Comparison of ENCODE assay signal across 5 fruit fly cellular contexts in the genomic region with DNA sequence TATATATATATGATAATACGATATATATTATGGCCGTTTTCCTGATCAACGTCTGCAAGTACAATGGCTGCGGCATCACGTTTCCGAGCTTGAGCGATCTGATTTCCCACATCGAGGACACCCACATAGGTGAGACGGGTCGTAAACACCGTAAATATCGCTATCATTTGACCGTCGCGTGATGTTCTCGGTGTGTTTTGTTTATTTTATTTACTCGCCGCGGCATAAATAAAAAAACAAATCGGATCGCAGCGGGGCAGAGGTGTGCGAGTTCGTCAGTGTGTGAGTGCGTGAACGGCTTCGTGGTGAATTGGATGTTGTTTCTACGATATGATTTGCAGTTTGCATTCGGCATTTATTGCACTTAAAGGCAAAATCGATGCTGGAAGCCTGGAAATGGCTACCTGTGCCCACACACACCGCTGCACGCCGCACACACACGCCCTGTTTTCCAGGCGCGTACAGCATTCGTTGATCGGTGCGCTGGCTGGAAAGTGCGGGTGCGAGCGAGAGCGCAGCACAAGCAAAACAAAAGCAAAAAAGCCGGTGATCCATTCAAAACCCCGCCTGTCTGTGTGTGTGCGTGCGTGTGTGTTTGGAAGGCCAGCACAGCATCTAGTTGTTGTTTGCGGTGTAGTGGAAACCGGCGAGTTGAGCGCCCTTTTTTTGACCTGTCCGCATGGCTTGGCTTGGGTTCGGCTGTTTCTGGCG.
TF ChIP-seq lines count a peak whose summit lies in the region.

No protein-coding gene starts in this region.

TF ChIP-seq in whole organism, adult, 20 proteins besides CTCF, POLR2A, EP300 and RAD21 (continued from another document):
- TF ChIP-seq CG7045 (GFP tag; optimal IDR thresholded peaks at IDR 0.05; lab: Kevin White, UChicago) = no peak
- no peak for TF ChIP-seq CG7101 (tag; optimal IDR thresholded peaks at IDR 0.05; lab: Kevin White, UChicago)
- peak; percentile 59 for TF ChIP-seq tj (GFP tag; optimal IDR thresholded peaks at IDR 0.05; lab: Kevin White, UChicago)
TF ChIP-seq in whole organism, adult: peak in this region for 10.

TF ChIP-seq in whole organism, embryonic, 481 proteins besides CTCF, POLR2A, EP300 and RAD21 (continued from another document and continues in another):
- TF ChIP-seq zf30C (GFP tag; optimal IDR thresholded peaks at IDR 0.05; lab: Kevin White, UChicago) (peak; percentile 83), gcm2 (GFP tag; optimal IDR thresholded peaks at IDR 0.05; lab: Kevin White, UChicago) (no peak), CG4328 (GFP tag; optimal IDR thresholded peaks at IDR 0.05; lab: Kevin White, UChicago) (peak; percentile 39), Med (GFP tag; lab: Kevin White, UChicago) (peak; percentile 48), CG12769 (tag; optimal IDR thresholded peaks at IDR 0.05; lab: Kevin White, UChicago) (peak; percentile 26), D19A (tag; optimal IDR thresholded peaks at IDR 0.05; lab: Kevin White, UChicago) (no peak), C15 (GFP tag; IDR thresholded peaks at IDR 0.05; lab: Robert Waterston, UW) (no peak), CG3163 (GFP tag; optimal IDR thresholded peaks at IDR 0.05; lab: Kevin White, UChicago) (no peak), cad (GFP tag; optimal IDR thresholded peaks at IDR 0.05; lab: Kevin White, UChicago) (peak; percentile 65), CG34422 (GFP tag; IDR thresholded peaks at IDR 0.05; lab: Robert Waterston, UW) (no peak), CG13296 (GFP tag; optimal IDR thresholded peaks at IDR 0.05; lab: Kevin White, UChicago) (peak; percentile 34), CG10543 (GFP tag; optimal IDR thresholded peaks at IDR 0.05; lab: Kevin White, UChicago) (peak; percentile 63), z (GFP tag; IDR thresholded peaks at IDR 0.05; lab: Robert Waterston, UW) (no peak), CG15479 (GFP tag; optimal IDR thresholded peaks at IDR 0.05; lab: Kevin White, UChicago) (peak; percentile 43), sqz (GFP tag; optimal IDR thresholded peaks at IDR 0.05; lab: Kevin White, UChicago) (peak; percentile 65), CG12236 (GFP tag; optimal IDR thresholded peaks at IDR 0.05; lab: Kevin White, UChicago) (no peak), zen (tag; optimal IDR thresholded peaks at IDR 0.05; lab: Kevin White, UChicago) (peak; percentile 3), CG12155 (GFP tag; optimal IDR thresholded peaks at IDR 0.05; lab: Kevin White, UChicago) (peak; percentile 88), gsb-n (tag; optimal IDR thresholded peaks at IDR 0.05; lab: Kevin White, UChicago) (no peak), sug (tag; optimal IDR thresholded peaks at IDR 0.05; lab: Kevin White, UChicago) (peak; percentile 5), cg (GFP tag; optimal IDR thresholded peaks at IDR 0.05; lab: Kevin White, UChicago) (peak; percentile 95), wek (GFP tag; optimal IDR thresholded peaks at IDR 0.05; lab: Kevin White, UChicago) (peak; percentile 20), ash1 (GFP tag; optimal IDR thresholded peaks at IDR 0.05; lab: Kevin White, UChicago) (no peak), cwo (GFP tag; optimal IDR thresholded peaks at IDR 0.05; lab: Kevin White, UChicago) (peak; percentile 73), corto (GFP tag; optimal IDR thresholded peaks at IDR 0.05; lab: Kevin White, UChicago) (peak; percentile 38), Nf-YB (GFP tag; optimal IDR thresholded peaks at IDR 0.05; lab: Kevin White, UChicago) (peak; percentile 32), BtbVII (GFP tag; optimal IDR thresholded peaks at IDR 0.05; lab: Kevin White, UChicago) (peak; percentile 8), CG2678 (tag; optimal IDR thresholded peaks at IDR 0.05; lab: Kevin White, UChicago) (peak; percentile 4), CG8478 (optimal IDR thresholded peaks at IDR 0.05; lab: Kevin White, UChicago) (peak; percentile 56), chinmo (GFP tag; IDR thresholded peaks at IDR 0.05; lab: Robert Waterston, UW; ENCODE audit: partially characterized antibody) (no peak)

TF ChIP-seq in whole organism, prepupa, 60 proteins besides CTCF, POLR2A, EP300 and RAD21 (continued from another document and continues in another):
- TF ChIP-seq CG4318 (GFP tag; optimal IDR thresholded peaks at IDR 0.05; lab: Kevin White, UChicago) = no peak
- peak; percentile 62 for TF ChIP-seq CG3032 (tag; optimal IDR thresholded peaks at IDR 0.05; lab: Kevin White, UChicago)
- TF ChIP-seq CG11762 (GFP tag; optimal IDR thresholded peaks at IDR 0.05; lab: Kevin White, UChicago; ENCODE audit: insufficient read depth) = peak; percentile 33
- peak; percentile 44 for TF ChIP-seq pdm3 (GFP tag; optimal IDR thresholded peaks at IDR 0.05; lab: Kevin White, UChicago)
- TF ChIP-seq ss (GFP tag; optimal IDR thresholded peaks at IDR 0.05; lab: Kevin White, UChicago) = peak; percentile 88 to 92
- TF ChIP-seq Sox102F (GFP tag; optimal IDR thresholded peaks at IDR 0.05; lab: Kevin White, UChicago) = peak; percentile 53
- peak; percentile 71 for TF ChIP-seq Ets96B (tag; optimal IDR thresholded peaks at IDR 0.05; lab: Kevin White, UChicago)
- TF ChIP-seq CG10669 (GFP tag; optimal IDR thresholded peaks at IDR 0.05; lab: Kevin White, UChicago) = peak; percentile 75
- TF ChIP-seq Blimp-1 (GFP tag; optimal IDR thresholded peaks at IDR 0.05; lab: Kevin White, UChicago) = peak; percentile 37
- TF ChIP-seq Hr38 (GFP tag; optimal IDR thresholded peaks at IDR 0.05; lab: Kevin White, UChicago) = no peak
- no peak for TF ChIP-seq CG31627 (GFP tag; optimal IDR thresholded peaks at IDR 0.05; lab: Kevin White, UChicago)
- peak; percentile 25 for TF ChIP-seq CG6792 (GFP tag; optimal IDR thresholded peaks at IDR 0.05; lab: Kevin White, UChicago)
- TF ChIP-seq CG34406 (GFP tag; optimal IDR thresholded peaks at IDR 0.05; lab: Kevin White, UChicago) = peak; percentile 41
- no peak for TF ChIP-seq vri (GFP tag; optimal IDR thresholded peaks at IDR 0.05; lab: Kevin White, UChicago)
- no peak for TF ChIP-seq OdsH (GFP tag; optimal IDR thresholded peaks at IDR 0.05; lab: Kevin White, UChicago)
- TF ChIP-seq Gug (GFP tag; IDR thresholded peaks at IDR 0.05; lab: Robert Waterston, UW) = no peak
- peak; percentile 84 for TF ChIP-seq fkh (GFP tag; optimal IDR thresholded peaks at IDR 0.05; lab: Kevin White, UChicago)
- no peak for TF ChIP-seq lz (GFP tag; optimal IDR thresholded peaks at IDR 0.05; lab: Kevin White, UChicago)
- TF ChIP-seq CG6163 (GFP tag; IDR thresholded peaks at IDR 0.05; lab: Robert Waterston, UW) = no peak
- TF ChIP-seq Lpt (GFP tag; optimal IDR thresholded peaks at IDR 0.05; lab: Kevin White, UChicago) = peak; percentile 52
- TF ChIP-seq CG11294 (GFP tag; IDR thresholded peaks at IDR 0.05; lab: Robert Waterston, UW) = no peak
- peak; percentile 26 for TF ChIP-seq CG8319 (GFP tag; optimal IDR thresholded peaks at IDR 0.05; lab: Kevin White, UChicago)
- TF ChIP-seq Eip78C (GFP tag; lab: Kevin White, UChicago) = peak; percentile 68
- peak; percentile 29 for TF ChIP-seq CG7368 (GFP tag; optimal IDR thresholded peaks at IDR 0.05; lab: Kevin White, UChicago)
- TF ChIP-seq topi (GFP tag; optimal IDR thresholded peaks at IDR 0.05; lab: Kevin White, UChicago) = no peak
- no peak for TF ChIP-seq cyc (GFP tag; optimal IDR thresholded peaks at IDR 0.05; lab: Kevin White, UChicago)
- TF ChIP-seq Sox15 (GFP tag; optimal IDR thresholded peaks at IDR 0.05; lab: Kevin White, UChicago) = no peak
- TF ChIP-seq CG3919 (GFP tag; optimal IDR thresholded peaks at IDR 0.05; lab: Kevin White, UChicago) = peak; percentile 29
- no peak for TF ChIP-seq Smox (GFP tag; optimal IDR thresholded peaks at IDR 0.05; lab: Kevin White, UChicago)
- TF ChIP-seq net (GFP tag; optimal IDR thresholded peaks at IDR 0.05; lab: Kevin White, UChicago) = peak; percentile 71
- peak; percentile 83 for TF ChIP-seq CG6808 (GFP tag; optimal IDR thresholded peaks at IDR 0.05; lab: Kevin White, UChicago)
- peak; percentile 54 for TF ChIP-seq CG6854 (GFP tag; optimal IDR thresholded peaks at IDR 0.05; lab: Kevin White, UChicago)

TF ChIP-seq in whole organism, pupa, 21 proteins besides CTCF, POLR2A, EP300 and RAD21 (continued from another document):
- TF ChIP-seq CG13204 (GFP tag; optimal IDR thresholded peaks at IDR 0.05; lab: Kevin White, UChicago) (peak; percentile 90), EcR (GFP tag; optimal IDR thresholded peaks at IDR 0.05; lab: Kevin White, UChicago) (peak; percentile 88)

TF ChIP-seq in whole organism, wandering third instar larva, 38 proteins besides CTCF, POLR2A, EP300 and RAD21 (continued from another document):
- TF ChIP-seq dl (GFP tag; optimal IDR thresholded peaks at IDR 0.05; lab: Kevin White, UChicago; ENCODE audit: insufficient read depth in 1 of 2, partially characterized antibody in 2 of 2) (no peak), sv (GFP tag; optimal IDR thresholded peaks at IDR 0.05; lab: Kevin White, UChicago) (no peak), HLH106 (tag; optimal IDR thresholded peaks at IDR 0.05; lab: Kevin White, UChicago) (no peak), N (GFP tag; optimal IDR thresholded peaks at IDR 0.05; lab: Kevin White, UChicago) (no peak), Myc (optimal IDR thresholded peaks at IDR 0.05; lab: Kevin White, UChicago) (no peak), CrebA (GFP tag; optimal IDR thresholded peaks at IDR 0.05; lab: Kevin White, UChicago; ENCODE audit: borderline replicate concordance) (no peak), lola (GFP tag; optimal IDR thresholded peaks at IDR 0.05; lab: Kevin White, UChicago) (no peak), Sp1 (GFP tag; optimal IDR thresholded peaks at IDR 0.05; lab: Kevin White, UChicago) (peak; percentile 55), usp (GFP tag; optimal IDR thresholded peaks at IDR 0.05; lab: Kevin White, UChicago) (no peak), pan (optimal IDR thresholded peaks at IDR 0.05; lab: Kevin White, UChicago) (no peak), br (GFP tag; optimal IDR thresholded peaks at IDR 0.05; lab: Kevin White, UChicago) (peak; percentile 15), tai (GFP tag; optimal IDR thresholded peaks at IDR 0.05; lab: Kevin White, UChicago) (no peak), Rel (GFP tag; optimal IDR thresholded peaks at IDR 0.05; lab: Kevin White, UChicago) (peak; percentile 47), Rel (tag; optimal IDR thresholded peaks at IDR 0.05; lab: Kevin White, UChicago) (no peak), dmrt93B (GFP tag; optimal IDR thresholded peaks at IDR 0.05; lab: Kevin White, UChicago) (no peak), foxo (GFP tag; optimal IDR thresholded peaks at IDR 0.05; lab: Kevin White, UChicago) (no peak), Mio (GFP tag; optimal IDR thresholded peaks at IDR 0.05; lab: Kevin White, UChicago) (no peak), Abd-B (GFP tag; optimal IDR thresholded peaks at IDR 0.05; lab: Kevin White, UChicago) (no peak), Hnf4 (GFP tag; optimal IDR thresholded peaks at IDR 0.05; lab: Kevin White, UChicago) (no peak)
TF ChIP-seq in whole organism, wandering third instar larva: peak in this region for 9.
